Fruit fly (Drosophila melanogaster) whole organism, prepupa: Measurements from ENCODE around the gene TbCMF46.
A peak's percentile ranks its signal among the peaks of the same experiment; 100 is the strongest.

Experiments
- CG4318 ChIP-seq: fragments of 200-800 bp; sonication (Bioruptor generic); optimal IDR thresholded peaks from 3 replicates; lab custom pipeline; 2017; ENCODE audit warnings: missing biosample characterization, mild to moderate bottlenecking, missing genetic modification characterization
- Sox102F ChIP-seq: fragments of 200-800 bp; sonication (Bioruptor generic); optimal IDR thresholded peaks from 2 replicates; lab custom pipeline; 2016; ENCODE audit warnings: missing biosample characterization, mild to moderate bottlenecking, missing genetic modification characterization
- salr ChIP-seq, 2 experiments: fragments of 200-800 bp; sonication (Bioruptor generic); optimal IDR thresholded peaks; 3 replicates each; lab custom pipeline; 2016 to 2018; ENCODE audit warnings: missing biosample characterization in 2 of 2, missing genetic modification characterization in 2 of 2, mild to moderate bottlenecking in 1 of 2

- TF ChIP-seq salr (GFP tag; optimal IDR thresholded peaks at IDR 0.05; lab: Kevin White, UChicago) (peak in 1 of 2 experiments; percentile 78), CG4318 (GFP tag; lab: Kevin White, UChicago) (no peak), Sox102F (GFP tag; lab: Kevin White, UChicago) (peak; percentile 92)
Observed at dm6 chr2L:9966983-9967737, 42.5 kb upstream of the TbCMF46 start, which contains the start of the genes Dref and RpL13.
